Fruit fly (Drosophila melanogaster) whole organism, prepupa: ENCODE results near the gene Ae2.

Experiments
- Blimp-1 ChIP-seq: fragments of 200-800 bp; sonication (Bioruptor generic); optimal IDR thresholded peaks from 3 replicates; lab custom pipeline; 2017; ENCODE audit warnings: missing biosample characterization, missing genetic modification characterization, mild to moderate bottlenecking, moderate library complexity, missing genetic modification reagents
- CG10669 ChIP-seq: fragments of 200-800 bp; sonication (Bioruptor generic); optimal IDR thresholded peaks from 3 replicates; lab custom pipeline; 2018; ENCODE audit warnings: missing biosample characterization, mild to moderate bottlenecking, missing genetic modification characterization, moderate library complexity
- CG1621 ChIP-seq: fragments of 200-800 bp; sonication (Bioruptor generic); optimal IDR thresholded peaks from 3 replicates; lab custom pipeline; 2018; ENCODE audit warnings: missing biosample characterization, mild to moderate bottlenecking, missing genetic modification characterization
- CG16779 ChIP-seq: fragments of 200-800 bp; sonication (Bioruptor generic); optimal IDR thresholded peaks from 3 replicates; lab custom pipeline; 2017; ENCODE audit warnings: missing biosample characterization, mild to moderate bottlenecking, missing genetic modification characterization
- CG7368 ChIP-seq: fragments of 200-800 bp; sonication (Bioruptor generic); optimal IDR thresholded peaks from 3 replicates; lab custom pipeline; 2016; ENCODE audit warnings: missing biosample characterization, missing genetic modification characterization
- CG8119 ChIP-seq: fragments of 200-800 bp; sonication (Bioruptor generic); IDR thresholded peaks from 3 replicates; pipeline ENCODE4 v1.3.6; 2022; ENCODE audit warnings: missing biosample characterization, missing genetic modification characterization
- CG8632 ChIP-seq: fragments of 200-800 bp; sonication (Bioruptor generic); optimal IDR thresholded peaks from 3 replicates; lab custom pipeline; 2016; ENCODE audit warnings: missing biosample characterization, missing genetic modification characterization
- Gug ChIP-seq: fragments of 200-800 bp; sonication (Bioruptor generic); IDR thresholded peaks from 2 replicates; pipeline ENCODE4 v1.3.6; 2022; ENCODE audit warnings: missing biosample characterization, missing genetic modification characterization
- Lpt ChIP-seq: fragments of 200-800 bp; sonication (Bioruptor generic); optimal IDR thresholded peaks from 3 replicates; lab custom pipeline; 2016; ENCODE audit warnings: missing biosample characterization, missing genetic modification characterization
- OdsH ChIP-seq: fragments of 200-800 bp; sonication (Bioruptor generic); optimal IDR thresholded peaks from 3 replicates; lab custom pipeline; 2016; ENCODE audit warnings: missing biosample characterization, missing genetic modification characterization
- Sox102F ChIP-seq: fragments of 200-800 bp; sonication (Bioruptor generic); optimal IDR thresholded peaks from 2 replicates; lab custom pipeline; 2016; ENCODE audit warnings: missing biosample characterization, mild to moderate bottlenecking, missing genetic modification characterization
- acj6 ChIP-seq: fragments of 200-800 bp; sonication (Bioruptor generic); optimal IDR thresholded peaks from 3 replicates; lab custom pipeline; 2016; ENCODE audit warnings: missing biosample characterization, missing genetic modification characterization
- fkh ChIP-seq: fragments of 200-800 bp; sonication (Bioruptor generic); optimal IDR thresholded peaks from 3 replicates; lab custom pipeline; 2017; ENCODE audit warnings: missing biosample characterization, mild to moderate bottlenecking, missing genetic modification characterization, moderate library complexity
- spab ChIP-seq: fragments of 200-800 bp; sonication (Bioruptor generic); optimal IDR thresholded peaks from 2 replicates; lab custom pipeline; 2017; ENCODE audit warnings: missing biosample characterization, mild to moderate bottlenecking, missing genetic modification characterization, missing genetic modification reagents

- no peak for TF ChIP-seq fkh (GFP tag; lab: Kevin White, UChicago)
- TF ChIP-seq Lpt (GFP tag; lab: Kevin White, UChicago): peak; percentile 35
- no peak for TF ChIP-seq CG1621 (tag; lab: Kevin White, UChicago)
- TF ChIP-seq CG16779: no peak
- peak; percentile 33 for TF ChIP-seq acj6 (GFP tag; lab: Kevin White, UChicago)
- TF ChIP-seq CG8632: no peak
- no peak for TF ChIP-seq Gug
- peak; percentile 55 for TF ChIP-seq Blimp-1
- peak; percentile 43 for TF ChIP-seq CG7368 (GFP tag; lab: Kevin White, UChicago)
- TF ChIP-seq Sox102F: peak; percentile 55
- peak; percentile 20 for TF ChIP-seq spab (GFP tag; lab: Kevin White, UChicago)
- peak; percentile 15 for TF ChIP-seq OdsH
- peak; percentile 57 for TF ChIP-seq CG8119
- peak; percentile 79 for TF ChIP-seq CG10669 (GFP tag; lab: Kevin White, UChicago)
Observed at dm6 chr3L:9742342-9742741, 21.0 kb upstream of the Ae2 start.
